Worm (Caenorhabditis elegans) whole organism, young adult: ENCODE results near the gene C34H4.5.

Experiments used
- C17E4.6 ChIP-seq: fragments of 200-800 bp; sonication (Bioruptor generic); IDR thresholded peaks from 2 replicates; pipeline ENCODE4 v1.3.6; 2022; ENCODE audit warnings: missing genetic modification reagents, missing genetic modification characterization, missing compliant biosample characterization
- F33H1.4 ChIP-seq: fragments of 200-800 bp; sonication (Bioruptor generic); IDR thresholded peaks from 2 replicates; pipeline ENCODE4 v1.3.6; 2022; ENCODE audit warnings: missing genetic modification reagents, missing genetic modification characterization, missing compliant biosample characterization
- F37B4.10 ChIP-seq: fragments of 200-800 bp; sonication (Bioruptor generic); IDR thresholded peaks from 2 replicates; pipeline ENCODE4 v1.3.6; 2022; ENCODE audit warnings: missing genetic modification characterization, missing compliant biosample characterization
- F49E8.2 ChIP-seq: sonication (generic microtip); optimal IDR thresholded peaks from 3 replicates; lab custom pipeline; 2017; ENCODE audit warnings: missing genetic modification characterization, mild to moderate bottlenecking, missing compliant biosample characterization, antibody characterized with exemption, moderate library complexity; ENCODE audit not compliant: insufficient read depth
- F52B5.7 ChIP-seq: sonication (generic microtip); optimal IDR thresholded peaks from 2 replicates; lab custom pipeline; 2016; ENCODE audit warnings: mild to moderate bottlenecking, missing genetic modification characterization, missing compliant biosample characterization
- F57C9.4 ChIP-seq: sonication (generic microtip); optimal IDR thresholded peaks from 2 replicates; lab custom pipeline; 2017; ENCODE audit warnings: mild to moderate bottlenecking, missing genetic modification characterization, missing compliant biosample characterization
- Y56A3A.18 ChIP-seq: fragments of 200-800 bp; sonication (Bioruptor generic); IDR thresholded peaks from 2 replicates; pipeline ENCODE4 v1.3.6; 2022; ENCODE audit warnings: missing genetic modification reagents, missing genetic modification characterization, missing compliant biosample characterization
- ZK185.1 ChIP-seq: sonication (generic microtip); optimal IDR thresholded peaks from 2 replicates; lab custom pipeline; 2016; ENCODE audit warnings: mild to moderate bottlenecking, missing genetic modification characterization, missing compliant biosample characterization; ENCODE audit not compliant: poor library complexity, severe bottlenecking
- aptf-2 ChIP-seq: fragments of 200-800 bp; sonication (Bioruptor generic); conservative IDR thresholded peaks from 2 replicates; pipeline ENCODE4 v1.3.6; 2022; ENCODE audit warnings: missing genetic modification reagents, missing genetic modification characterization, missing compliant biosample characterization
- athp-1 ChIP-seq: sonication (generic microtip); optimal IDR thresholded peaks from 2 replicates; lab custom pipeline; 2017; ENCODE audit warnings: mild to moderate bottlenecking, missing genetic modification characterization, missing compliant biosample characterization
- bed-2 ChIP-seq: fragments of 200-800 bp; sonication (Bioruptor generic); IDR thresholded peaks from 2 replicates; pipeline ENCODE4 v1.3.6; 2022; ENCODE audit warnings: missing genetic modification reagents, missing genetic modification characterization, missing compliant biosample characterization
- cebp-1 ChIP-seq, 2 experiments: fragments of 200-800 bp in 1 of 2; sonication (Bioruptor generic) in 1 of 2; sonication (generic microtip) in 1 of 2; IDR thresholded peaks in 1 of 2; optimal IDR thresholded peaks in 1 of 2; 2 replicates each; pipeline versions ENCODE4 v1.3.6 to Lab custom; 2017 to 2022; ENCODE audit warnings: missing compliant biosample characterization in 2 of 2, missing genetic modification characterization in 2 of 2, mild to moderate bottlenecking in 1 of 2, missing genetic modification reagents in 1 of 2, moderate library complexity in 1 of 2
- ceh-100 ChIP-seq: fragments of 200-800 bp; sonication (Bioruptor generic); IDR thresholded peaks from 2 replicates; pipeline ENCODE4 v1.3.6; 2022; ENCODE audit warnings: missing genetic modification reagents, missing genetic modification characterization, missing compliant biosample characterization
- dox-1 ChIP-seq: fragments of 200-800 bp; sonication (Bioruptor generic); IDR thresholded peaks from 2 replicates; pipeline ENCODE4 v1.3.6; 2022; ENCODE audit warnings: missing genetic modification reagents, missing genetic modification characterization, missing compliant biosample characterization
- egrh-3 ChIP-seq: fragments of 200-800 bp; sonication (Bioruptor generic); IDR thresholded peaks from 2 replicates; pipeline ENCODE4 v1.3.6; 2022; ENCODE audit warnings: missing genetic modification reagents, missing genetic modification characterization, missing compliant biosample characterization
- ets-4 ChIP-seq: fragments of 200-800 bp; sonication (Bioruptor generic); optimal IDR thresholded peaks from 2 replicates; lab custom pipeline; 2018; ENCODE audit warnings: mild to moderate bottlenecking, missing genetic modification characterization, missing compliant biosample characterization
- hlh-26 ChIP-seq: fragments of 200-800 bp; sonication (Bioruptor generic); conservative IDR thresholded peaks from 2 replicates; pipeline ENCODE4 v1.3.6; 2022; ENCODE audit warnings: missing genetic modification reagents, missing genetic modification characterization, missing compliant biosample characterization
- hmg-1.2 ChIP-seq: fragments of 200-800 bp; sonication (Bioruptor generic); IDR thresholded peaks from 2 replicates; pipeline ENCODE4 v1.3.6; 2022; ENCODE audit warnings: missing genetic modification reagents, missing genetic modification characterization, missing compliant biosample characterization
- hmg-20 ChIP-seq: fragments of 200-800 bp; sonication (Bioruptor generic); IDR thresholded peaks from 2 replicates; pipeline ENCODE4 v1.3.6; 2022; ENCODE audit warnings: missing genetic modification reagents, missing genetic modification characterization, missing compliant biosample characterization
- lag-1 ChIP-seq: fragments of 200-800 bp; sonication (Bioruptor generic); IDR thresholded peaks from 2 replicates; pipeline ENCODE4 v1.3.6; 2022; ENCODE audit warnings: missing genetic modification reagents, missing genetic modification characterization, missing compliant biosample characterization
- lin-26 ChIP-seq: fragments of 200-800 bp; sonication (Bioruptor generic); IDR thresholded peaks from 2 replicates; pipeline ENCODE4 v1.3.6; 2022; ENCODE audit warnings: missing genetic modification reagents, missing genetic modification characterization, missing compliant biosample characterization
- lin-35 ChIP-seq, 3 experiments: fragments of 150-350 bp in 2 of 3; sonication (generic microtip) in 1 of 3; optimal IDR thresholded peaks; 2 replicates each; lab custom pipeline; 2014 to 2018; ENCODE audit warnings: missing biosample characterization in 3 of 3, missing genetic modification characterization in 3 of 3, missing genetic modification reagents in 3 of 3
- lin-40 ChIP-seq: sonication (generic microtip); optimal IDR thresholded peaks from 2 replicates; lab custom pipeline; 2016; ENCODE audit warnings: missing genetic modification characterization, mild to moderate bottlenecking, missing compliant biosample characterization, missing genotype, missing genetic modification reagents
- lsl-1 ChIP-seq: fragments of 200-800 bp; sonication (Bioruptor generic); optimal IDR thresholded peaks from 2 replicates; lab custom pipeline; 2018; ENCODE audit warnings: mild to moderate bottlenecking, missing genetic modification characterization, moderate library complexity, missing compliant biosample characterization
- madf-6 ChIP-seq: fragments of 200-800 bp; sonication (Bioruptor generic); IDR thresholded peaks from 2 replicates; pipeline ENCODE4 v1.3.6; 2022; ENCODE audit warnings: missing genetic modification reagents, missing genetic modification characterization, missing compliant biosample characterization
- madf-8 ChIP-seq: fragments of 200-800 bp; sonication (Bioruptor generic); conservative IDR thresholded peaks from 2 replicates; pipeline ENCODE4 v1.3.6; 2022; ENCODE audit warnings: missing genetic modification reagents, missing genetic modification characterization, missing compliant biosample characterization
- nfya-2 ChIP-seq: fragments of 200-800 bp; sonication (Bioruptor generic); IDR thresholded peaks from 2 replicates; pipeline ENCODE4 v1.3.6; 2022; ENCODE audit warnings: missing genetic modification reagents, missing genetic modification characterization, missing compliant biosample characterization
- nhr-80 ChIP-seq: sonication (generic microtip); optimal IDR thresholded peaks from 2 replicates; lab custom pipeline; 2016; ENCODE audit warnings: missing genetic modification characterization, missing compliant biosample characterization
- nhr-90 ChIP-seq: sonication (generic microtip); optimal IDR thresholded peaks from 2 replicates; lab custom pipeline; 2016; ENCODE audit warnings: missing genotype, mild to moderate bottlenecking, missing genetic modification characterization, missing compliant biosample characterization
- repo-1 ChIP-seq: sonication (generic microtip); optimal IDR thresholded peaks from 2 replicates; lab custom pipeline; 2017; ENCODE audit warnings: mild to moderate bottlenecking, missing genetic modification characterization, missing compliant biosample characterization
- sdz-38 ChIP-seq: sonication (generic microtip); optimal IDR thresholded peaks from 2 replicates; lab custom pipeline; 2016; ENCODE audit warnings: missing genotype, missing genetic modification characterization, missing compliant biosample characterization
- sea-2 ChIP-seq: fragments of 200-800 bp; sonication (Bioruptor generic); IDR thresholded peaks from 2 replicates; pipeline ENCODE4 v1.3.6; 2022; ENCODE audit warnings: missing genetic modification characterization, missing compliant biosample characterization
- snpc-4 ChIP-seq, 5 experiments: fragments of 150-350 bp in 1 of 5; sonication (generic microtip) in 4 of 5; optimal IDR thresholded peaks; 2 replicates each; lab custom pipeline; 2014 to 2018; ENCODE audit warnings: missing genetic modification characterization in 5 of 5, missing biosample characterization in 3 of 5, antibody characterized with exemption in 2 of 5, mild to moderate bottlenecking in 2 of 5, missing compliant biosample characterization in 2 of 5, missing genotype in 2 of 5, moderate library complexity in 2 of 5, missing genetic modification reagents in 1 of 5
- tbx-9 ChIP-seq: sonication (generic microtip); optimal IDR thresholded peaks from 2 replicates; lab custom pipeline; 2016; ENCODE audit warnings: borderline replicate concordance, missing genetic modification characterization, inconsistent platforms, missing compliant biosample characterization
- tlf-1 ChIP-seq: fragments of 200-800 bp; sonication (Bioruptor generic); optimal IDR thresholded peaks from 2 replicates; lab custom pipeline; 2018; ENCODE audit warnings: mild to moderate bottlenecking, missing genetic modification characterization, missing compliant biosample characterization
- unc-130 ChIP-seq: sonication (generic microtip); optimal IDR thresholded peaks from 2 replicates; lab custom pipeline; 2016; ENCODE audit warnings: missing genetic modification reagents, missing genetic modification characterization, missing compliant biosample characterization
- xnd-1 ChIP-seq: sonication (generic microtip); optimal IDR thresholded peaks from 2 replicates; lab custom pipeline; 2016; ENCODE audit warnings: missing genotype, missing genetic modification reagents, missing genetic modification characterization, missing compliant biosample characterization
- zfh-2 ChIP-seq: fragments of 200-800 bp; sonication (Bioruptor generic); conservative IDR thresholded peaks from 2 replicates; pipeline ENCODE4 v1.3.6; 2022; ENCODE audit warnings: missing genetic modification reagents, missing genetic modification characterization, missing compliant biosample characterization
- zim-3 ChIP-seq: sonication (generic microtip); optimal IDR thresholded peaks from 2 replicates; lab custom pipeline; 2017; ENCODE audit warnings: mild to moderate bottlenecking, missing genetic modification characterization, moderate library complexity, missing compliant biosample characterization
- ztf-18 ChIP-seq: sonication (generic microtip); optimal IDR thresholded peaks from 2 replicates; lab custom pipeline; 2016; ENCODE audit warnings: missing genotype, mild to moderate bottlenecking, missing genetic modification characterization, missing compliant biosample characterization
- ztf-28 ChIP-seq: fragments of 200-800 bp; sonication (Bioruptor generic); IDR thresholded peaks from 2 replicates; pipeline ENCODE4 v1.3.6; 2022; ENCODE audit warnings: missing genetic modification reagents, missing genetic modification characterization, missing compliant biosample characterization

Gene C34H4.5

DNA sequence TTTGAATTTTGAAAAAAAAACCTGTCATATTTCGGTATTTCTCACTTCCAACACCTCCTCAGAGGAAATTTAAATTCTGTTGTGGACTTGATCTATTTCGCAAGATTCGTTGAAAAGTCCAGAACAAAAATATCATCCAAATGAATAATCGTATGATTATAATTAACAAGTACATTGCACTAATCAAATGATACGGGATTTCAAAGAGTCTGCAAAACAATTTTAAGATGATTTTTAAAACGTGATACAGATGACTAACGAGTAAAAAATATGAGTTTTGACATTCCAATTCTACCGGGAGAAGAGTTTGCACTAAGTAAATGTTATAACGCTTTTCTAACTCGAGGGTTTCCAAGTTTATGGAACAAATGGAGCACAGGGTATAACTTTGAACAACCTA is 27.7 kb downstream of the C34H4.5 start:
- TF ChIP-seq C17E4.6 (GFP tag; lab: Robert Waterston, UW): no peak
- TF ChIP-seq cebp-1 (GFP tag; IDR thresholded peaks at IDR 0.05; lab: Robert Waterston, UW): no peak
- TF ChIP-seq cebp-1 (tag; optimal IDR thresholded peaks at IDR 0.05; lab: Kevin White, UChicago): no peak
- no peak for TF ChIP-seq nfya-2
- no peak for TF ChIP-seq F52B5.7 (tag; lab: Kevin White, UChicago)
- TF ChIP-seq F57C9.4 (tag; lab: Kevin White, UChicago): no peak
- no peak for TF ChIP-seq lin-40

ce11 chrIV:1521224-1521623 is 28.8 kb downstream of the C34H4.5 start, which contains the start of gene K03H6.4:
Gene K03H6.4, minus strand, starts transcription at chrIV:1521324.
- TF ChIP-seq cebp-1 (GFP tag; IDR thresholded peaks at IDR 0.05; lab: Robert Waterston, UW): no peak
- no peak for TF ChIP-seq cebp-1 (tag; optimal IDR thresholded peaks at IDR 0.05; lab: Kevin White, UChicago)
- no peak for TF ChIP-seq Y56A3A.18 (GFP tag; lab: Robert Waterston, UW)
- no peak for TF ChIP-seq ztf-18 (tag; lab: Kevin White, UChicago)
- no peak for TF ChIP-seq ets-4 (GFP tag; lab: Kevin White, UChicago)
- TF ChIP-seq F33H1.4: no peak
- TF ChIP-seq hmg-1.2: no peak
- no peak for TF ChIP-seq ZK185.1
- no peak for TF ChIP-seq dox-1 (GFP tag; lab: Robert Waterston, UW)
- TF ChIP-seq repo-1 (tag; lab: Kevin White, UChicago): no peak
- TF ChIP-seq hlh-26 (GFP tag; lab: Robert Waterston, UW): no peak
- no peak for TF ChIP-seq ceh-100 (GFP tag; lab: Robert Waterston, UW)
- TF ChIP-seq unc-130 (GFP tag; lab: Kevin White, UChicago): no peak
- no peak for TF ChIP-seq lsl-1 (GFP tag; lab: Kevin White, UChicago)
- TF ChIP-seq bed-2 (GFP tag; lab: Robert Waterston, UW): no peak
- TF ChIP-seq xnd-1 (tag; lab: Kevin White, UChicago): no peak
- no peak for TF ChIP-seq madf-8 (GFP tag; lab: Robert Waterston, UW)
- no peak for TF ChIP-seq sea-2 (GFP tag; lab: Robert Waterston, UW)
- TF ChIP-seq, all 124 proteins: peak for 0

DNA sequence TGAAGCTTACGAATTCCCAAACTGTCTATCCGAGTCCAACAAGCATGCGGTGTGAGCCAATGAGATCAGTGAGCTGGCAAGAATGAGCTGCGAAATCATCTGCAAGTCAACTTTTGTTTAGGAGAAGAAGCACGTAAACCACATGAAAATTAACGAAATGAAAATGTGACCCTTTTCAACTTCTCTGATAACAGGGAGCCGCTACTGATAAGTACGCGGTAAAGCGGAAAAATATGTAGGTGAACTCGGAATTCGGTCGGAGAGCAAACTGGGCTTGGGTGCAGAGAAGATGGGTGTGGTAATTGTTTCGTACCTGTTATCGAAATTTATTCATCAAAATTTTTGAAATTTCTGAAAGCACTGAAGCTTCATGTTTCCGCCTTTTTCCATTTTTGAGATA is 33.5 kb downstream of the C34H4.5 start, which contains the start of gene clec-172:
Gene clec-172 (minus strand): TSS at position 101 of the 400 bp plus-strand sequence.
- TF ChIP-seq athp-1 (tag; lab: Kevin White, UChicago) (no peak), zim-3 (no peak), nhr-80 (tag; lab: Kevin White, UChicago) (peak; percentile 1)

- TF ChIP-seq hlh-26 (GFP tag; lab: Robert Waterston, UW): no peak
- no peak for TF ChIP-seq tbx-9 (tag; lab: Kevin White, UChicago)
- peak; percentile 90 for TF ChIP-seq egrh-3 (GFP tag; lab: Robert Waterston, UW)
- no peak for TF ChIP-seq nhr-90 (tag; lab: Kevin White, UChicago)
- TF ChIP-seq F49E8.2 (tag; lab: Kevin White, UChicago): no peak
- TF ChIP-seq F33H1.4: no peak
- TF ChIP-seq ztf-28: no peak
- TF ChIP-seq aptf-2: no peak
- no peak for TF ChIP-seq lin-35 (GFP tag; optimal IDR thresholded peaks at IDR 0.05; lab: Kevin White, UChicago)
- TF ChIP-seq madf-6 (GFP tag; lab: Robert Waterston, UW): no peak
- no peak for TF ChIP-seq snpc-4 (GFP tag; optimal IDR thresholded peaks at IDR 0.05; lab: Kevin White, UChicago)
- peak in 1 of 4 experiments; percentile 51 for TF ChIP-seq snpc-4 (tag; optimal IDR thresholded peaks at IDR 0.05; lab: Kevin White, UChicago)
- TF ChIP-seq F37B4.10: no peak
- no peak for TF ChIP-seq hmg-20 (GFP tag; lab: Robert Waterston, UW)
- TF ChIP-seq zfh-2 (GFP tag; lab: Robert Waterston, UW): peak; percentile 91
- no peak for TF ChIP-seq lag-1 (GFP tag; lab: Robert Waterston, UW)
- TF ChIP-seq sdz-38 (tag; lab: Kevin White, UChicago): no peak
- TF ChIP-seq lin-40: no peak
- no peak for TF ChIP-seq tlf-1 (GFP tag; lab: Kevin White, UChicago)
- 0 out of 2 replicates have a peak, but pooled peaks have one; percentile 28 for TF ChIP-seq lin-26 (GFP tag; lab: Robert Waterston, UW)
- no peak for TF ChIP-seq athp-1 (tag; lab: Kevin White, UChicago)
Measured at ce11 chrIV:1515891-1516290, 34.1 kb downstream of the C34H4.5 start.
